Worm (Caenorhabditis elegans) whole organism, midembryonic: ENCODE data around the gene dnj-2.

Experiments used
- T22C8.4 ChIP-seq: fragments of 200-800 bp; sonication (Bioruptor generic); IDR thresholded peaks from 2 replicates; pipeline ENCODE4 v1.3.6; 2022; ENCODE audit warnings: missing genetic modification characterization, missing compliant biosample characterization
- cog-1 ChIP-seq: sonication (generic microtip); optimal IDR thresholded peaks from 2 replicates; lab custom pipeline; 2016; ENCODE audit warnings: missing genetic modification characterization, missing compliant biosample characterization
- flt-1 ChIP-seq: fragments of 200-800 bp; sonication (Bioruptor generic); IDR thresholded peaks from 2 replicates; pipeline ENCODE4 v1.3.6; 2022; ENCODE audit warnings: missing genetic modification characterization, missing compliant biosample characterization
- klf-2 ChIP-seq: fragments of 200-800 bp; sonication (Bioruptor generic); conservative IDR thresholded peaks from 2 replicates; pipeline ENCODE4 v1.3.6; 2022; ENCODE audit warnings: missing genetic modification reagents, missing genetic modification characterization, missing compliant biosample characterization
- med-1 ChIP-seq: sonication (generic microtip); optimal IDR thresholded peaks from 2 replicates; lab custom pipeline; 2017; ENCODE audit warnings: missing genetic modification characterization, mild to moderate bottlenecking, missing compliant biosample characterization, antibody characterized with exemption, missing genetic modification reagents; ENCODE audit not compliant: insufficient read depth
- ref-1 ChIP-seq: fragments of 200-800 bp; sonication (Bioruptor generic); conservative IDR thresholded peaks from 2 replicates; pipeline ENCODE4 v1.3.6; 2022; ENCODE audit warnings: missing genetic modification reagents, missing genetic modification characterization, missing compliant biosample characterization
- tab-1 ChIP-seq: fragments of 200-800 bp; sonication (Bioruptor generic); IDR thresholded peaks from 2 replicates; pipeline ENCODE4 v1.3.6; 2022; ENCODE audit warnings: missing genetic modification characterization, missing compliant biosample characterization
- ztf-23 ChIP-seq: fragments of 200-800 bp; sonication (Bioruptor generic); IDR thresholded peaks from 2 replicates; pipeline ENCODE4 v1.3.6; 2022; ENCODE audit warnings: missing genetic modification reagents, missing genetic modification characterization, missing compliant biosample characterization
- ztf-29 ChIP-seq: fragments of 200-800 bp; sonication (Bioruptor generic); IDR thresholded peaks from 2 replicates; pipeline ENCODE4 v1.3.6; 2022; ENCODE audit warnings: missing genetic modification reagents, missing genetic modification characterization, missing compliant biosample characterization

The dnj-2 gene

ce11 chrIV:11319884-11320362 lies 6.1 kb upstream of the dnj-2 start, which contains the start of gene B0035.18:
B0035.18 (plus strand) TSS chrIV:11320312.
- no peak for TF ChIP-seq cog-1

- TF ChIP-seq cog-1 (no peak), med-1 (GFP tag; lab: Kevin White, UChicago) (no peak), tab-1 (GFP tag; lab: Robert Waterston, UW) (no peak), ztf-29 (GFP tag; lab: Robert Waterston, UW) (no peak), ztf-23 (GFP tag; lab: Robert Waterston, UW) (no peak), ref-1 (GFP tag; lab: Robert Waterston, UW) (no peak), flt-1 (GFP tag; lab: Robert Waterston, UW) (no peak), klf-2 (GFP tag; lab: Robert Waterston, UW) (no peak), T22C8.4 (GFP tag; lab: Robert Waterston, UW) (no peak)
These were observed 3.3 kb upstream of the dnj-2 start, which contains the start of gene gspd-1 for ce11 chrIV:11317119-11317518. gspd-1 (plus strand) TSS chrIV:11317419.

ce11 chrIV:11316640-11317039 lies 2.9 kb upstream of the dnj-2 start:
- no peak for TF ChIP-seq klf-2 (GFP tag; lab: Robert Waterston, UW)
- no peak for TF ChIP-seq ref-1 (GFP tag; lab: Robert Waterston, UW)
- TF ChIP-seq ztf-29 (GFP tag; lab: Robert Waterston, UW) = no peak
- TF ChIP-seq T22C8.4 (GFP tag; lab: Robert Waterston, UW) = no peak
- TF ChIP-seq cog-1 = no peak
- no peak for TF ChIP-seq med-1 (GFP tag; lab: Kevin White, UChicago)
- TF ChIP-seq tab-1 (GFP tag; lab: Robert Waterston, UW) = no peak
- TF ChIP-seq ztf-23 (GFP tag; lab: Robert Waterston, UW) = no peak
- TF ChIP-seq flt-1 (GFP tag; lab: Robert Waterston, UW) = no peak

ce11 chrIV:11316106-11316505 lies 2.3 kb upstream of the dnj-2 start:
- TF ChIP-seq med-1 (GFP tag; lab: Kevin White, UChicago) (no peak), klf-2 (GFP tag; lab: Robert Waterston, UW) (no peak), ref-1 (GFP tag; lab: Robert Waterston, UW) (no peak), cog-1 (no peak), ztf-23 (GFP tag; lab: Robert Waterston, UW) (no peak), ztf-29 (GFP tag; lab: Robert Waterston, UW) (no peak), tab-1 (GFP tag; lab: Robert Waterston, UW) (no peak), T22C8.4 (GFP tag; lab: Robert Waterston, UW) (no peak), flt-1 (GFP tag; lab: Robert Waterston, UW) (no peak)

- TF ChIP-seq ztf-29 (GFP tag; lab: Robert Waterston, UW) (no peak), flt-1 (GFP tag; lab: Robert Waterston, UW) (no peak), med-1 (GFP tag; lab: Kevin White, UChicago) (no peak), ref-1 (GFP tag; lab: Robert Waterston, UW) (no peak), klf-2 (GFP tag; lab: Robert Waterston, UW) (no peak), T22C8.4 (GFP tag; lab: Robert Waterston, UW) (no peak), cog-1 (no peak)
These were observed 1.9 kb upstream of the dnj-2 start for ce11 chrIV:11315688-11316087.

- TF ChIP-seq tab-1 (GFP tag; lab: Robert Waterston, UW) (no peak), med-1 (GFP tag; lab: Kevin White, UChicago) (no peak), ztf-23 (GFP tag; lab: Robert Waterston, UW) (no peak), T22C8.4 (GFP tag; lab: Robert Waterston, UW) (no peak), ztf-29 (GFP tag; lab: Robert Waterston, UW) (no peak)
These were observed 1.1 kb upstream of the dnj-2 start, which contains the start of the genes B0035.3, B0035.22 and pfd-4 for ce11 chrIV:11314885-11315284. B0035.3 (minus strand) TSS chrIV:11314998. B0035.22 (plus strand) TSS chrIV:11315153. pfd-4 (plus strand) TSS chrIV:11315207.

ce11 chrIV:11311484-11311883 lies 2.3 kb downstream of the dnj-2 start:
- TF ChIP-seq ztf-23 (GFP tag; lab: Robert Waterston, UW) = no peak
- 0 out of 2 replicates have a peak, but pooled peaks have one; percentile 49 for TF ChIP-seq klf-2 (GFP tag; lab: Robert Waterston, UW)
- TF ChIP-seq flt-1 (GFP tag; lab: Robert Waterston, UW) = no peak
- TF ChIP-seq tab-1 (GFP tag; lab: Robert Waterston, UW) = no peak
- no peak for TF ChIP-seq cog-1
- TF ChIP-seq ref-1 (GFP tag; lab: Robert Waterston, UW) = no peak
- TF ChIP-seq ztf-29 (GFP tag; lab: Robert Waterston, UW) = no peak
- TF ChIP-seq T22C8.4 (GFP tag; lab: Robert Waterston, UW) = no peak

- TF ChIP-seq klf-2 (GFP tag; lab: Robert Waterston, UW) (0 out of 2 replicates have a peak, but pooled peaks have one; percentile 31), ztf-29 (GFP tag; lab: Robert Waterston, UW) (no peak), ztf-23 (GFP tag; lab: Robert Waterston, UW) (0 out of 2 replicates have a peak, but pooled peaks have one; percentile 64), cog-1 (no peak), med-1 (GFP tag; lab: Kevin White, UChicago) (peak; percentile 72), ref-1 (GFP tag; lab: Robert Waterston, UW) (0 out of 2 replicates have a peak, but pooled peaks have one; percentile 5), T22C8.4 (GFP tag; lab: Robert Waterston, UW) (no peak), tab-1 (GFP tag; lab: Robert Waterston, UW) (peak; percentile 55; the same call in 1 of the 2 replicates), flt-1 (GFP tag; lab: Robert Waterston, UW) (peak; percentile 66)
These were observed 3.2 kb downstream of the dnj-2 start, which contains the start of gene znf-207 for ce11 chrIV:11310624-11311023. znf-207 (plus strand) TSS chrIV:11310972.

- TF ChIP-seq tab-1 (GFP tag; lab: Robert Waterston, UW) (no peak), flt-1 (GFP tag; lab: Robert Waterston, UW) (no peak), med-1 (GFP tag; lab: Kevin White, UChicago) (no peak)
These were observed 6.0 kb downstream of the dnj-2 start for ce11 chrIV:11307770-11308169.
